Fruit fly (Drosophila melanogaster): ENCODE data around the gene CG9281.

Gene CG9281

DNA sequence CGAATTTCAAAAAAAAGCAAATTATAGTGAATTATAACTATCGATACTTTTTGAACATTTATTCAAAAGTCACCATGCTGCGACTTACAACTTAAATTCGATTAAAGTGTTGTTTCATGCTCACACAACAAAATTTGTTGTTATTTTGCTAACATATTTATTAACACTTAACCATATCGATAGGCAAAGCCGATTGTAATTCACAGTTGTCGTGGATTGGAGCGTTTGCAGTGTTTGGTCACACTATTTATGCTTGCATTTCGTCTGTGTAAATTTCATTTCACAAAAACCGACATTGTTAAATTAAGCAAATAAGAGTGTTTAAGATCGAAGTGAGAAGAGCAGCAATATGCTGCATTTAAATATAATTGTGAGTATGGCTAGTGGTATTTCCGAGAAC is 2.1 kb upstream of the CG9281 start, which contains the start of gene HUWE1 (continued):
- TF ChIP-seq CG14710 (tag; optimal IDR thresholded peaks at IDR 0.05) (peak; percentile 93), CG17829 (tag; optimal IDR thresholded peaks at IDR 0.05) (peak; percentile 45), CG43689 (GFP tag; IDR thresholded peaks at IDR 0.05) (no peak), CG3163 (GFP tag; optimal IDR thresholded peaks at IDR 0.05) (peak; percentile 33), Max (GFP tag; optimal IDR thresholded peaks at IDR 0.05) (peak; percentile 29), zen2 (GFP tag; IDR thresholded peaks at IDR 0.05; ENCODE audit: partially characterized antibody) (peak; percentile 58; the same call in 2 of the 3 replicates), CkIIα-i1 (GFP tag; IDR thresholded peaks at IDR 0.05) (no peak), Nf-YB (GFP tag; optimal IDR thresholded peaks at IDR 0.05) (no peak), CG8478 (optimal IDR thresholded peaks at IDR 0.05) (no peak), CG17186 (GFP tag; optimal IDR thresholded peaks at IDR 0.05) (peak; percentile 56), Dll (GFP tag; IDR thresholded peaks at IDR 0.05; ENCODE audit: partially characterized antibody) (peak; percentile 83), Dbx (GFP tag; IDR thresholded peaks at IDR 0.05) (peak; percentile 32; the same call in 1 of the 3 replicates), dpn (GFP tag; optimal IDR thresholded peaks at IDR 0.05) (peak in 1 of 2 experiments; percentile 4), CG4617 (GFP tag; optimal IDR thresholded peaks at IDR 0.05; ENCODE audit: borderline replicate concordance) (peak; percentile 62), nom (GFP tag; optimal IDR thresholded peaks at IDR 0.05) (peak; percentile 32), knrl (GFP tag; IDR thresholded peaks at IDR 0.05; ENCODE audit: partially characterized antibody) (peak; percentile 82), br (optimal IDR thresholded peaks at IDR 0.05) (no peak), Atf3 (GFP tag; optimal IDR thresholded peaks at IDR 0.05) (no peak), salm (tag; optimal IDR thresholded peaks at IDR 0.05) (peak; percentile 2), hbn (GFP tag; IDR thresholded peaks at IDR 0.05; ENCODE audit: partially characterized antibody) (peak; percentile 69; the same call in 1 of the 2 replicates), Chrac-16 (GFP tag; optimal IDR thresholded peaks at IDR 0.05) (no peak), ind (GFP tag; optimal IDR thresholded peaks at IDR 0.05) (no peak), Med (GFP tag) (peak; percentile 87), hth (optimal IDR thresholded peaks at IDR 0.05) (no peak), crp (GFP tag; optimal IDR thresholded peaks at IDR 0.05) (peak in 1 of 2 experiments; percentile 29), NC2α (GFP tag; optimal IDR thresholded peaks at IDR 0.05) (no peak), YL-1 (GFP tag; optimal IDR thresholded peaks at IDR 0.05) (peak; percentile 17), CG2712 (tag; optimal IDR thresholded peaks at IDR 0.05) (peak; percentile 75), CG7786 (GFP tag; optimal IDR thresholded peaks at IDR 0.05) (peak; percentile 14), nerfin-1 (tag; optimal IDR thresholded peaks at IDR 0.05) (peak; percentile 1), CG11504 (tag; optimal IDR thresholded peaks at IDR 0.05) (no peak), Bgb (GFP tag; IDR thresholded peaks at IDR 0.05; ENCODE audit: partially characterized antibody) (peak; percentile 79), Atf6 (GFP tag; IDR thresholded peaks at IDR 0.05) (no peak), abd-A (tag; optimal IDR thresholded peaks at IDR 0.05) (no peak), CG1647 (GFP tag; optimal IDR thresholded peaks at IDR 0.05) (peak; percentile 12), lov (optimal IDR thresholded peaks at IDR 0.05) (no peak), lov (GFP tag; IDR thresholded peaks at IDR 0.05) (no peak), CG15514 (GFP tag; optimal IDR thresholded peaks at IDR 0.05) (peak; percentile 70), CG14860 (GFP tag; IDR thresholded peaks at IDR 0.05; ENCODE audit: partially characterized antibody) (peak; percentile 60), CG12299 (tag; optimal IDR thresholded peaks at IDR 0.05) (peak; percentile 32), trem (tag; optimal IDR thresholded peaks at IDR 0.05) (peak; percentile 57), CHES-1-like (GFP tag; optimal IDR thresholded peaks at IDR 0.05) (peak; percentile 43), Sry-δ (GFP tag; optimal IDR thresholded peaks at IDR 0.05) (peak; percentile 85), hb (GFP tag; IDR thresholded peaks at IDR 0.05; ENCODE audit: partially characterized antibody) (peak; percentile 67; the same call in 2 of the 3 replicates), CG8388 (GFP tag; optimal IDR thresholded peaks at IDR 0.05) (no peak), E2f2 (GFP tag; IDR thresholded peaks at IDR 0.05) (peak; percentile 72), ken (GFP tag; IDR thresholded peaks at IDR 0.05) (no peak), nmo (GFP tag; optimal IDR thresholded peaks at IDR 0.05) (peak; percentile 68), zfh2 (GFP tag; optimal IDR thresholded peaks at IDR 0.05) (peak; percentile 38), CG3995 (GFP tag; optimal IDR thresholded peaks at IDR 0.05) (peak; percentile 98), BEAF-32 (GFP tag; optimal IDR thresholded peaks at IDR 0.05) (peak; percentile 90)

Measured in whole organism, embryonic.